Fruit fly (Drosophila melanogaster) whole organism, wandering third instar larva: ENCODE measurements around the gene CG16798.

Experiments used
- HLH106 ChIP-seq: fragments of 200-800 bp; optimal IDR thresholded peaks from 3 replicates; lab custom pipeline; 2019; ENCODE audit warnings: missing biosample characterization, mild to moderate bottlenecking, missing genetic modification characterization, moderate library complexity
- Myc ChIP-seq: fragments of >200 bp; optimal IDR thresholded peaks from 2 replicates; lab custom pipeline; 2017
- OdsH ChIP-seq: fragments of 200-800 bp; sonication (Bioruptor generic); optimal IDR thresholded peaks from 2 replicates; lab custom pipeline; 2016; ENCODE audit warnings: missing biosample characterization, mild to moderate bottlenecking, missing genetic modification characterization
- fru ChIP-seq: fragments of 200-800 bp; sonication (Bioruptor generic); optimal IDR thresholded peaks from 3 replicates; lab custom pipeline; 2016; ENCODE audit warnings: missing biosample characterization, mild to moderate bottlenecking, missing genetic modification characterization
- h ChIP-seq: fragments of 200-800 bp; sonication (Bioruptor generic); optimal IDR thresholded peaks from 3 replicates; lab custom pipeline; 2016; ENCODE audit warnings: missing biosample characterization, mild to moderate bottlenecking, missing genetic modification characterization
- sage ChIP-seq: fragments of 200-800 bp; sonication (Bioruptor generic); optimal IDR thresholded peaks from 2 replicates; lab custom pipeline; 2016; ENCODE audit warnings: missing biosample characterization, mild to moderate bottlenecking, missing genetic modification characterization
- usp ChIP-seq: fragments of >200 bp; optimal IDR thresholded peaks from 2 replicates; lab custom pipeline; 2017; ENCODE audit warnings: missing biosample characterization, missing genetic modification characterization

- TF ChIP-seq fru (GFP tag; lab: Kevin White, UChicago) (no peak), OdsH (GFP tag; lab: Kevin White, UChicago) (no peak), h (no peak), sage (no peak), Myc (lab: Kevin White, UChicago) (no peak), HLH106 (tag; lab: Kevin White, UChicago) (no peak), usp (no peak)
Measured at dm6 chr2L:20413826-20414225, 31.7 kb upstream of the CG16798 start.
